Worm (Caenorhabditis elegans) whole organism, L4 larva: Measurements from ENCODE around the gene Y37D8A.2.

Experiments used
- nhr-77 ChIP-seq: fragments of 150-350 bp; optimal IDR thresholded peaks from 2 replicates; lab custom pipeline; 2014; ENCODE audit warnings: missing biosample characterization, missing genetic modification characterization
- php-3 ChIP-seq: fragments of 200-800 bp; sonication (Bioruptor generic); IDR thresholded peaks from 2 replicates; pipeline ENCODE4 v1.3.6; 2022; ENCODE audit warnings: missing genetic modification reagents, missing genetic modification characterization, missing compliant biosample characterization

ce11 chrIII:12838913-12839366 lies 18.9 kb downstream of the Y37D8A.2 start, which contains the start of gene Y37D8A.4:
- TF ChIP-seq php-3 (GFP tag; lab: Robert Waterston, UW) (no peak), nhr-77 (tag; lab: Kevin White, UChicago) (peak; percentile 68)
